Worm (Caenorhabditis elegans): ENCODE data around the gene ost-1.

ost-1 gene

ce11 chrIV:1108030-1108429, 834 bp downstream of the ost-1 start:
- TF ChIP-seq unc-62 (GFP tag; optimal IDR thresholded peaks at IDR 0.05): no peak

- no peak for TF ChIP-seq unc-62 (GFP tag; optimal IDR thresholded peaks at IDR 0.05)
Measured at ce11 chrIV:1110999-1111398, 3.8 kb downstream of the ost-1 start.

ce11 chrIV:1113638-1114037, 6.4 kb downstream of the ost-1 start, which contains the start of gene srx-14:
TSS of gene srx-14 (minus strand) at chrIV:1113738.
- no peak for TF ChIP-seq unc-62 (GFP tag; optimal IDR thresholded peaks at IDR 0.05)

ce11 chrIV:1118566-1118965, 11.4 kb downstream of the ost-1 start, which contains the start of gene srx-13:
TSS of gene srx-13 (minus strand) at chrIV:1118666.
- TF ChIP-seq unc-62 (GFP tag; optimal IDR thresholded peaks at IDR 0.05): no peak

ce11 chrIV:1120865-1121264, 13.7 kb downstream of the ost-1 start:
- no peak for TF ChIP-seq unc-62 (GFP tag; optimal IDR thresholded peaks at IDR 0.05)

ce11 chrIV:1121511-1121910, 14.3 kb downstream of the ost-1 start:
- no peak for TF ChIP-seq unc-62 (GFP tag; optimal IDR thresholded peaks at IDR 0.05)

ce11 chrIV:1123357-1123756, 16.2 kb downstream of the ost-1 start:
- TF ChIP-seq unc-62 (GFP tag; optimal IDR thresholded peaks at IDR 0.05): no peak

ce11 chrIV:1124741-1125140, 17.5 kb downstream of the ost-1 start, which contains the start of gene perm-4:
TSS of gene perm-4 (minus strand) at chrIV:1125107.
- no peak for TF ChIP-seq unc-62 (GFP tag; optimal IDR thresholded peaks at IDR 0.05)

ce11 chrIV:1126490-1126889, 19.3 kb downstream of the ost-1 start, which contains the start of gene perm-2:
TSS of gene perm-2 (plus strand) at chrIV:1126790.
- no peak for TF ChIP-seq unc-62 (GFP tag; optimal IDR thresholded peaks at IDR 0.05)

ce11 chrIV:1127852-1128251, 20.7 kb downstream of the ost-1 start:
- TF ChIP-seq unc-62 (GFP tag; optimal IDR thresholded peaks at IDR 0.05): no peak

- no peak for TF ChIP-seq unc-62 (GFP tag; optimal IDR thresholded peaks at IDR 0.05)
Measured at ce11 chrIV:1136658-1137057, 29.5 kb downstream of the ost-1 start, which contains the start of gene C44B12.6. TSS of gene C44B12.6 (minus strand) at chrIV:1136758.

- no peak for TF ChIP-seq unc-62 (GFP tag; optimal IDR thresholded peaks at IDR 0.05)
Measured at ce11 chrIV:1147594-1147993, 40.4 kb downstream of the ost-1 start.

ce11 chrIV:1148425-1149151, 41.4 kb downstream of the ost-1 start:
- no peak for TF ChIP-seq unc-62 (GFP tag; optimal IDR thresholded peaks at IDR 0.05)

- no peak for TF ChIP-seq unc-62 (GFP tag; optimal IDR thresholded peaks at IDR 0.05)
Measured at ce11 chrIV:1155206-1155605, 48.0 kb downstream of the ost-1 start.

ce11 chrIV:1157928-1158327, 50.7 kb downstream of the ost-1 start, which contains the start of gene C50A2.3:
TSS of gene C50A2.3 (minus strand) at chrIV:1158028.
- no peak for TF ChIP-seq unc-62 (GFP tag; optimal IDR thresholded peaks at IDR 0.05)

ce11 chrIV:1160386-1160785, 53.2 kb downstream of the ost-1 start, which contains the start of gene ets-8:
TSS of gene ets-8 (minus strand) at chrIV:1160486.
- TF ChIP-seq unc-62 (GFP tag; optimal IDR thresholded peaks at IDR 0.05): no peak
